5 fruit fly cellular contexts compared by ENCODE assay signal in the genomic region with DNA sequence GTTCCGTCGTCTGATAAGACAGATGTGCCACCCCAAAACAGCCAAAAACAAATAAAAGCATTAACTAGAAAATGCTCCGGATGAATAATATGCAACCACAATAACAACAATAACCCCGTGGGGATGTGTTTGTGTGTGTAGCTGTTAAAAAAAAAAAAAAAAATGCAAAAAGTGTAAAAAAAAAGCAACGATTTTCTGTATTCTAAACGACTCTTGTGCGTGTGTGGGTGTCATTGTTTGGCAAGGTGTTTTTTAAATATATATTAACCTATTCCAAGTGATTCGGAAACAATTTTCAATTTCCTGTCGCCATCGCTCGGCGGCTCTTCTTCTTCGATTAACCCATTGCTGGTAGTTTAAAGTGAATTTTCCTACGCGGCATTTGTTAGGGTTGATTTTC.
TF ChIP-seq lines count a peak whose summit lies in the region.

No protein-coding gene starts in this region.

- no peak for TF ChIP-seq CTCF in whole organism, embryonic (GFP tag; optimal IDR thresholded peaks at IDR 0.05; lab: Kevin White, UChicago)

TF ChIP-seq in whole organism, adult, 20 proteins besides CTCF, POLR2A, EP300 and RAD21:
- TF ChIP-seq CG11617 (GFP tag; optimal IDR thresholded peaks at IDR 0.05; lab: Kevin White, UChicago) (peak; percentile 46), tj (GFP tag; optimal IDR thresholded peaks at IDR 0.05; lab: Kevin White, UChicago) (peak; percentile 16), bab1 (GFP tag; optimal IDR thresholded peaks at IDR 0.05; lab: Kevin White, UChicago) (no peak), Hr96 (GFP tag; optimal IDR thresholded peaks at IDR 0.05; lab: Kevin White, UChicago) (no peak), ovo (GFP tag; optimal IDR thresholded peaks at IDR 0.05; lab: Kevin White, UChicago) (no peak), cic (GFP tag; optimal IDR thresholded peaks at IDR 0.05; lab: Kevin White, UChicago) (no peak), CG7101 (tag; optimal IDR thresholded peaks at IDR 0.05; lab: Kevin White, UChicago) (no peak), Mnt (GFP tag; optimal IDR thresholded peaks at IDR 0.05; lab: Kevin White, UChicago) (no peak), CG5204 (GFP tag; optimal IDR thresholded peaks at IDR 0.05; lab: Kevin White, UChicago) (peak; percentile 19), CG12768 (GFP tag; optimal IDR thresholded peaks at IDR 0.05; lab: Kevin White, UChicago) (peak; percentile 38), Crg-1 (GFP tag; optimal IDR thresholded peaks at IDR 0.05; lab: Kevin White, UChicago) (no peak)

TF ChIP-seq in whole organism, embryonic, 481 proteins besides CTCF, POLR2A, EP300 and RAD21 (continues in another document):
- TF ChIP-seq Ets65A (GFP tag; lab: Kevin White, UChicago) (peak; percentile 6), lbe (GFP tag; optimal IDR thresholded peaks at IDR 0.05; lab: Kevin White, UChicago) (peak; percentile 21), ftz-f1 (GFP tag; optimal IDR thresholded peaks at IDR 0.05; lab: Kevin White, UChicago) (no peak), Ets97D (GFP tag; optimal IDR thresholded peaks at IDR 0.05; lab: Kevin White, UChicago) (peak; percentile 11), CG7556 (GFP tag; optimal IDR thresholded peaks at IDR 0.05; lab: Kevin White, UChicago) (no peak), CrebB (tag; optimal IDR thresholded peaks at IDR 0.05; lab: Kevin White, UChicago) (no peak), vvl (GFP tag; IDR thresholded peaks at IDR 0.05; lab: Robert Waterston, UW) (0 out of 2 replicates have a peak, but pooled peaks have one; percentile 11), sqz (GFP tag; optimal IDR thresholded peaks at IDR 0.05; lab: Kevin White, UChicago) (peak; percentile 77), hkb (optimal IDR thresholded peaks at IDR 0.05; lab: Kevin White, UChicago) (no peak), hkb (GFP tag; IDR thresholded peaks at IDR 0.05; lab: Robert Waterston, UW) (peak; percentile 35; the same call in 1 of the 2 replicates), Med (GFP tag; lab: Kevin White, UChicago) (peak; percentile 51), sens (GFP tag; lab: Kevin White, UChicago) (peak; percentile 20), CG17359 (tag; optimal IDR thresholded peaks at IDR 0.05; lab: Kevin White, UChicago) (peak; percentile 83), Drgx (GFP tag; IDR thresholded peaks at IDR 0.05; lab: Robert Waterston, UW) (peak; percentile 43; the same call in 1 of the 2 replicates), nom (GFP tag; optimal IDR thresholded peaks at IDR 0.05; lab: Kevin White, UChicago) (peak; percentile 83), CG12659 (GFP tag; optimal IDR thresholded peaks at IDR 0.05; lab: Kevin White, UChicago) (no peak), CG2116 (GFP tag; optimal IDR thresholded peaks at IDR 0.05; lab: Kevin White, UChicago) (peak; percentile 37), chinmo (GFP tag; IDR thresholded peaks at IDR 0.05; lab: Robert Waterston, UW; ENCODE audit: partially characterized antibody) (0 out of 4 replicates have a peak, but pooled peaks have one; percentile 12)

TF ChIP-seq in whole organism, prepupa, 60 proteins besides CTCF, POLR2A, EP300 and RAD21 (continues in another document):
- TF ChIP-seq fkh (GFP tag; optimal IDR thresholded peaks at IDR 0.05; lab: Kevin White, UChicago) (no peak), CG6276 (GFP tag; optimal IDR thresholded peaks at IDR 0.05; lab: Kevin White, UChicago) (peak; percentile 38), CG11902 (GFP tag; optimal IDR thresholded peaks at IDR 0.05; lab: Kevin White, UChicago) (no peak), Blimp-1 (GFP tag; optimal IDR thresholded peaks at IDR 0.05; lab: Kevin White, UChicago) (no peak), salr (GFP tag; optimal IDR thresholded peaks at IDR 0.05; lab: Kevin White, UChicago) (peak in 1 of 2 experiments; percentile 16), svp (GFP tag; lab: Kevin White, UChicago) (no peak), CG6854 (GFP tag; optimal IDR thresholded peaks at IDR 0.05; lab: Kevin White, UChicago) (no peak), pdm3 (GFP tag; optimal IDR thresholded peaks at IDR 0.05; lab: Kevin White, UChicago) (peak; percentile 39), Lpt (GFP tag; optimal IDR thresholded peaks at IDR 0.05; lab: Kevin White, UChicago) (peak; percentile 40), Hr39 (GFP tag; optimal IDR thresholded peaks at IDR 0.05; lab: Kevin White, UChicago) (no peak), CG6808 (GFP tag; optimal IDR thresholded peaks at IDR 0.05; lab: Kevin White, UChicago) (peak; percentile 76), esn (GFP tag; optimal IDR thresholded peaks at IDR 0.05; lab: Kevin White, UChicago) (peak; percentile 3), vri (GFP tag; optimal IDR thresholded peaks at IDR 0.05; lab: Kevin White, UChicago) (peak; percentile 70), dac (GFP tag; optimal IDR thresholded peaks at IDR 0.05; lab: Kevin White, UChicago) (no peak), spab (GFP tag; optimal IDR thresholded peaks at IDR 0.05; lab: Kevin White, UChicago) (peak; percentile 44), fd85E (GFP tag; optimal IDR thresholded peaks at IDR 0.05; lab: Kevin White, UChicago) (no peak), CG1621 (tag; optimal IDR thresholded peaks at IDR 0.05; lab: Kevin White, UChicago) (no peak), dsx (GFP tag; optimal IDR thresholded peaks at IDR 0.05; lab: Kevin White, UChicago; ENCODE audit: poor library complexity, severe bottlenecking) (peak; percentile 17), CG34406 (GFP tag; optimal IDR thresholded peaks at IDR 0.05; lab: Kevin White, UChicago) (peak; percentile 48), net (GFP tag; optimal IDR thresholded peaks at IDR 0.05; lab: Kevin White, UChicago) (peak; percentile 43)

TF ChIP-seq in whole organism, pupa, 21 proteins besides CTCF, POLR2A, EP300 and RAD21:
- TF ChIP-seq CG10348 (GFP tag; IDR thresholded peaks at IDR 0.05; lab: Robert Waterston, UW) (no peak), CG17806 (tag; optimal IDR thresholded peaks at IDR 0.05; lab: Kevin White, UChicago) (peak; percentile 20), CG8301 (tag; optimal IDR thresholded peaks at IDR 0.05; lab: Kevin White, UChicago) (no peak), Ets98B (GFP tag; IDR thresholded peaks at IDR 0.05; lab: Robert Waterston, UW) (no peak; the same call in 1 of the 2 replicates), CG4496 (GFP tag; IDR thresholded peaks at IDR 0.05; lab: Robert Waterston, UW) (peak; percentile 75), rn (GFP tag; IDR thresholded peaks at IDR 0.05; lab: Robert Waterston, UW) (no peak), EcR (GFP tag; optimal IDR thresholded peaks at IDR 0.05; lab: Kevin White, UChicago) (no peak), Snoo (tag; optimal IDR thresholded peaks at IDR 0.05; lab: Kevin White, UChicago) (no peak), CG12605 (GFP tag; IDR thresholded peaks at IDR 0.05; lab: Robert Waterston, UW) (peak; percentile 47; the same call in 1 of the 2 replicates), gl (tag; optimal IDR thresholded peaks at IDR 0.05; lab: Kevin White, UChicago) (peak; percentile 44), D1 (tag; optimal IDR thresholded peaks at IDR 0.05; lab: Kevin White, UChicago) (no peak), CG13204 (GFP tag; optimal IDR thresholded peaks at IDR 0.05; lab: Kevin White, UChicago) (peak; percentile 50), Pif1B (GFP tag; optimal IDR thresholded peaks at IDR 0.05; lab: Kevin White, UChicago) (peak; percentile 57), CG34367 (tag; optimal IDR thresholded peaks at IDR 0.05; lab: Kevin White, UChicago) (peak; percentile 43), CG32121 (GFP tag; IDR thresholded peaks at IDR 0.05; lab: Robert Waterston, UW) (peak; percentile 43; the same call in 1 of the 2 replicates), Pif1A (GFP tag; optimal IDR thresholded peaks at IDR 0.05; lab: Kevin White, UChicago) (peak; percentile 63), CG15710 (tag; optimal IDR thresholded peaks at IDR 0.05; lab: Kevin White, UChicago) (peak; percentile 43), CG8159 (tag; optimal IDR thresholded peaks at IDR 0.05; lab: Kevin White, UChicago) (peak; percentile 42), CG14655 (GFP tag; optimal IDR thresholded peaks at IDR 0.05; lab: Kevin White, UChicago) (peak; percentile 46), fd96Ca (GFP tag; IDR thresholded peaks at IDR 0.05; lab: Robert Waterston, UW) (0 out of 3 replicates have a peak, but pooled peaks have one; percentile 42), CG9948 (tag; optimal IDR thresholded peaks at IDR 0.05; lab: Kevin White, UChicago) (peak; percentile 16)

TF ChIP-seq in whole organism, wandering third instar larva, 38 proteins besides CTCF, POLR2A, EP300 and RAD21:
- peak; percentile 54 for TF ChIP-seq Sp1 (GFP tag; optimal IDR thresholded peaks at IDR 0.05; lab: Kevin White, UChicago)
- TF ChIP-seq rgr (GFP tag; optimal IDR thresholded peaks at IDR 0.05; lab: Kevin White, UChicago): peak; percentile 9
- no peak for TF ChIP-seq pan (optimal IDR thresholded peaks at IDR 0.05; lab: Kevin White, UChicago)
- TF ChIP-seq Mio (GFP tag; optimal IDR thresholded peaks at IDR 0.05; lab: Kevin White, UChicago): no peak
- TF ChIP-seq foxo (GFP tag; optimal IDR thresholded peaks at IDR 0.05; lab: Kevin White, UChicago): peak in 1 of 2 experiments; percentile 18
- peak; percentile 34 for TF ChIP-seq sage (GFP tag; optimal IDR thresholded peaks at IDR 0.05; lab: Kevin White, UChicago)
- peak; percentile 37 for TF ChIP-seq Hnf4 (GFP tag; optimal IDR thresholded peaks at IDR 0.05; lab: Kevin White, UChicago)
- TF ChIP-seq psq (GFP tag; optimal IDR thresholded peaks at IDR 0.05; lab: Kevin White, UChicago): no peak
- no peak for TF ChIP-seq Hr83 (GFP tag; optimal IDR thresholded peaks at IDR 0.05; lab: Kevin White, UChicago; ENCODE audit: poor library complexity, severe bottlenecking)
- no peak for TF ChIP-seq lola (GFP tag; optimal IDR thresholded peaks at IDR 0.05; lab: Kevin White, UChicago)
- TF ChIP-seq Jra (GFP tag; optimal IDR thresholded peaks at IDR 0.05; lab: Kevin White, UChicago): peak; percentile 2
- peak; percentile 29 for TF ChIP-seq Rel (GFP tag; optimal IDR thresholded peaks at IDR 0.05; lab: Kevin White, UChicago)
- TF ChIP-seq Rel (tag; optimal IDR thresholded peaks at IDR 0.05; lab: Kevin White, UChicago): no peak
- no peak for TF ChIP-seq fru (GFP tag; optimal IDR thresholded peaks at IDR 0.05; lab: Kevin White, UChicago)
- TF ChIP-seq OdsH (GFP tag; optimal IDR thresholded peaks at IDR 0.05; lab: Kevin White, UChicago): no peak
- TF ChIP-seq HLH106 (tag; optimal IDR thresholded peaks at IDR 0.05; lab: Kevin White, UChicago): no peak
- TF ChIP-seq Abd-B (GFP tag; optimal IDR thresholded peaks at IDR 0.05; lab: Kevin White, UChicago): no peak
- no peak for TF ChIP-seq N (GFP tag; optimal IDR thresholded peaks at IDR 0.05; lab: Kevin White, UChicago)
- TF ChIP-seq CG9705 (GFP tag; optimal IDR thresholded peaks at IDR 0.05; lab: Kevin White, UChicago): no peak
TF ChIP-seq in whole organism, wandering third instar larva: peak in this region for 7.
